Worm (Caenorhabditis elegans): ENCODE results near the gene M02E1.4.
A peak's percentile ranks its signal among the peaks of the same experiment; 100 is the strongest.

The M02E1.4 gene

DNA sequence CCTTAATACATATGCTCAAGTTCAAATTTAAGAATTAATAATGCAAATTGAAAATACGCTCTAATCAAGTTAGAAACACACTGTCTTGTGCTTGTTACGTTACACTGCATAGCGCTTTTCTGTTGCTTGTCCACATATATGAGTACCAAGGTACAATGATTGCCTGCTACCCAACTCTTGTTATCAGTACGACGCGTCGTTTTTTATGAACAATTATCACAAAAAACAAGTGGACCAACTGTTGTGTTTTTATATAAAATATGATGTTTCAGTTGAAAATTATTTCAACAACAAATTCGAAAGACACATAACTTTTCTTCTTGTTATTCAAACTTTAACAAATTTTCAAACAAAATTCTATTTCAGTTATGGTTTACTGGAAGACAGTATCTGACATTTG lies at the start of gene M02E1.4:
Gene M02E1.4, plus strand, starts transcription at position 367 of the 400 bp plus-strand sequence.
- TF ChIP-seq daf-16 (GFP tag; optimal IDR thresholded peaks at IDR 0.05), result no peak
- TF ChIP-seq daf-16 (tag; optimal IDR thresholded peaks at IDR 0.05), result peak; percentile 95
- TF ChIP-seq daf-8 (GFP tag; IDR thresholded peaks at IDR 0.05), result no peak
- TF ChIP-seq skn-1 (tag; optimal IDR thresholded peaks at IDR 0.05), result no peak
- no peak for TF ChIP-seq rbr-2 (tag; optimal IDR thresholded peaks at IDR 0.05)
- TF ChIP-seq egl-43 (GFP tag; IDR thresholded peaks at IDR 0.05), result no peak
- TF ChIP-seq zip-2 (tag; optimal IDR thresholded peaks at IDR 0.05), result no peak
- TF ChIP-seq aha-1 (tag), result peak; percentile 74
- TF ChIP-seq mes-2 (tag; optimal IDR thresholded peaks at IDR 0.05; ENCODE audit: poor library complexity, severe bottlenecking), result no peak
- TF ChIP-seq tra-1 (GFP tag; IDR thresholded peaks at IDR 0.05), result no peak
- TF ChIP-seq ZK546.5 (tag; optimal IDR thresholded peaks at IDR 0.05), result no peak
- TF ChIP-seq ces-1 (GFP tag; optimal IDR thresholded peaks at IDR 0.05), result no peak
- TF ChIP-seq zag-1 (tag; optimal IDR thresholded peaks at IDR 0.05), result no peak
- peak; percentile 4 for TF ChIP-seq hlh-11 (tag; optimal IDR thresholded peaks at IDR 0.05)
- no peak for TF ChIP-seq ceh-82 (tag; optimal IDR thresholded peaks at IDR 0.05)
- TF ChIP-seq ZK337.2 (GFP tag; IDR thresholded peaks at IDR 0.05), result no peak
- TF ChIP-seq lsy-2 (tag; optimal IDR thresholded peaks at IDR 0.05), result no peak
- TF ChIP-seq saeg-2 (GFP tag; IDR thresholded peaks at IDR 0.05), result no peak
- no peak for TF ChIP-seq lim-7 (GFP tag; IDR thresholded peaks at IDR 0.05)
- TF ChIP-seq ceh-44 (GFP tag; IDR thresholded peaks at IDR 0.05), result no peak
- peak; percentile 15 for TF ChIP-seq dve-1 (tag; optimal IDR thresholded peaks at IDR 0.05; ENCODE audit: insufficient read depth)
- no peak for TF ChIP-seq aly-2 (tag; optimal IDR thresholded peaks at IDR 0.05)
- TF ChIP-seq T20F7.1 (GFP tag; optimal IDR thresholded peaks at IDR 0.05), result no peak
- peak; percentile 26; the same call in 1 of the 2 replicates for TF ChIP-seq hmg-1.1 (GFP tag; IDR thresholded peaks at IDR 0.05)
- TF ChIP-seq cey-2 (tag; optimal IDR thresholded peaks at IDR 0.05; ENCODE audit: borderline replicate concordance, insufficient read depth), result no peak
- TF ChIP-seq Y75B8A.6 (GFP tag; IDR thresholded peaks at IDR 0.05), result no peak
- no peak for TF ChIP-seq tag-97 (GFP tag; IDR thresholded peaks at IDR 0.05)
- no peak for TF ChIP-seq madf-5 (GFP tag; IDR thresholded peaks at IDR 0.05)
- no peak for TF ChIP-seq nhr-25 (tag; optimal IDR thresholded peaks at IDR 0.05; ENCODE audit: borderline replicate concordance, insufficient read depth)
- no peak for TF ChIP-seq lin-38 (GFP tag; IDR thresholded peaks at IDR 0.05)
- TF ChIP-seq ctbp-1 (GFP tag; IDR thresholded peaks at IDR 0.05), result no peak
- no peak for TF ChIP-seq dmd-6 (GFP tag; IDR thresholded peaks at IDR 0.05)
- TF ChIP-seq ceh-20 (GFP tag; IDR thresholded peaks at IDR 0.05), result no peak
- no peak for TF ChIP-seq F44E2.7 (GFP tag; IDR thresholded peaks at IDR 0.05)
- TF ChIP-seq zfp-2 (tag; optimal IDR thresholded peaks at IDR 0.05), result no peak
- peak in 1 of 2 experiments; percentile 66 for TF ChIP-seq unc-62 (GFP tag; optimal IDR thresholded peaks at IDR 0.05 in 1 of 2)
- no peak for TF ChIP-seq unc-62 (tag; optimal IDR thresholded peaks at IDR 0.05)
- no peak for TF ChIP-seq egl-27 (tag; optimal IDR thresholded peaks at IDR 0.05)
- TF ChIP-seq pha-4 (GFP tag; IDR thresholded peaks at IDR 0.05), result no peak
- no peak for TF ChIP-seq pha-4 (tag; optimal IDR thresholded peaks at IDR 0.05)
- no peak for TF ChIP-seq nhr-11 (tag; optimal IDR thresholded peaks at IDR 0.05)
- no peak for TF ChIP-seq dpl-1 (GFP tag; optimal IDR thresholded peaks at IDR 0.05)
- TF ChIP-seq ztf-7 (tag; optimal IDR thresholded peaks at IDR 0.05), result no peak
- no peak for TF ChIP-seq nhr-111 (GFP tag; optimal IDR thresholded peaks at IDR 0.05)
- TF ChIP-seq nhr-28 (tag; optimal IDR thresholded peaks at IDR 0.05), result peak; percentile 46
- TF ChIP-seq pqm-1 (tag; optimal IDR thresholded peaks at IDR 0.05), result peak; percentile 56

All from whole organism, L4 larva.